Fruit fly (Drosophila melanogaster) whole organism: ENCODE results near the gene CG10581.

Experiments used
- CG8478 ChIP-seq: fragments of >200 bp; optimal IDR thresholded peaks from 2 replicates; lab custom pipeline; 2018; ENCODE audit warnings: inconsistent platforms
- Dll ChIP-seq: fragments of >200 bp; optimal IDR thresholded peaks from 2 replicates; lab custom pipeline; 2017
- EcR ChIP-seq, 2 experiments: fragments of >200 bp; optimal IDR thresholded peaks; 2 replicates each; lab custom pipeline; 2017; ENCODE audit warnings: missing biosample characterization in 2 of 2, missing genetic modification characterization in 2 of 2, missing genetic modification reagents in 2 of 2
- pan ChIP-seq: fragments of >200 bp; optimal IDR thresholded peaks from 2 replicates; lab custom pipeline; 2017
- psq ChIP-seq: fragments of >200 bp; optimal IDR thresholded peaks from 2 replicates; lab custom pipeline; 2017
- usp ChIP-seq: fragments of >200 bp; optimal IDR thresholded peaks from 2 replicates; lab custom pipeline; 2017; ENCODE audit warnings: missing biosample characterization, missing genetic modification characterization, mixed read lengths

CG10581 gene

DNA sequence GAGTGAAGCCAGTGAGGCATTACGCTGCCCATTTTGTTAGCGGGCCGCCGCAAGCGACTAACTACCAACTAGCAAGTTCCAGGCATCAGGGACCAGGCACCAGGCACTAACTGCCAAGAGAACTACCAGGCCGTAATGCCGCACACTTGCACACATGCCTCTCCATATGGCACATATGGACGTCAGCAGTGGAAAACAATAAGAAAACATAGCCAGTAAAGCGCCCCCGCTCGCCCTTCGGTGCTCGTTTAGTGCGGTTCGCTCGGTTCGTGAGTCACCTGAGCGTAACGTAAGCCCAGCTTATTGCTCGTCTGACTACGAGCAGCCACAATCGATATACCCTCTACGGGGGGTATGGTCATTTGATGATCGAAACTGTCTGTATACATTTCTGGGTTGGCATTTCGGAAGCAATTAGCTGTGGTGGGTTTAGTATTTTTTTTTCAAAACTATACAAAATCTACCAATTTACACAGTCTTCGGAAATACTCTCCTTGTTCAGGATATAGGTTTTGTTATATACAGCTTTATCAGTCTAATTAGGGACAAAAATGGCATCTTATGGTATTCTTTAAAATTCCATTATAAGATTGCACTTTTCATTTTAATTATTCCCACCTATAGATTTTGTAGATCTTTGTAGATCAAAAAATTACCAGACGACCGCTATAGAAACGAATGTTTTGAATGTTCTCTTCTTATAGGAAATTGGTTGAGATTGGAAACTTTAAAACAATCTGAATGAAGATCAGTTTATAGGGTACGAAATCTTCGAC lies 23.0 kb upstream of the CG10581 start:
- no peak for TF ChIP-seq Dll (lab: Kevin White, UChicago)
- no peak for TF ChIP-seq EcR (GFP tag; optimal IDR thresholded peaks at IDR 0.05; lab: Kevin White, UChicago)
- peak; percentile 82 for TF ChIP-seq pan

DNA sequence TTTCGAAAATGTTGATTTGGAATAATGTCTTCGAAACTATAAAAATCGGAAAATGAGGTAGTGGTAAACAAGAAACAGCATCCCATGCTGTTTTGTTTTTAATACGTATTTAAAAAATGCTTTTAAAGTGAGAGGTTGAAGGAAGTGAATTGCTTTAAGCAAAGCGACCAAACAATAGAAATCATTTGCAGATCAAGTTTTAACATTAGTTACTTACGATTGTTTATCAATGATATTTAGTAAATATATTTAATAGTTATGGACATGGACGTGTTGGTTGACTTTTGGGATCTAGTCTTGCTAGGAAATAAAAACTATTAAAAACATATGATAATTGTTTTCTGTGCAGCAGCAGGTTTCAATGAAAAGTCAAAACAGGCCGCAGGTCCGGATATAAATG lies 22.3 kb upstream of the CG10581 start:
- no peak for TF ChIP-seq pan
- no peak for TF ChIP-seq usp (GFP tag; lab: Kevin White, UChicago)
- no peak for TF ChIP-seq EcR (GFP tag; optimal IDR thresholded peaks at IDR 0.05; lab: Kevin White, UChicago)
- no peak for TF ChIP-seq CG8478 (lab: Kevin White, UChicago)
- TF ChIP-seq Dll (lab: Kevin White, UChicago), result no peak
- TF ChIP-seq psq (lab: Kevin White, UChicago), result no peak

DNA sequence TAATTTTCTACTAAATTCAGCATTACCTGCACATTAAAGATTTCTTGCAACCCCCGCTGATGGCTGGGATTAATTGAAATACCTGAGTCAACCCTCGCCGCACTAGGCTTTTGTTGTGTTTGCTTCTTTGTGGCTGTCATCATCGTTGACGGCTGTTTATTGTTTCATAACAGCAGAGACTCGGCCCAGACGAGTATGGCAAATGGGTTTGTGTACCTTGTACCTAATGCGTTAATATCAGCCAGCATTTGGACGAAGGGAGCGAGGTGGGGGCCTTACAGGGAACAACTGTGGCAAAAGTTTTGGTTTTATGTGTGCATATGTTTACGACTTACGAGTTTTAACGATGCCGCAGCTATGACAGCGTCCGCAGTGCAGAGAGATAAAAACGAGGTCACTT lies 21.8 kb upstream of the CG10581 start:
- TF ChIP-seq pan, result no peak
- no peak for TF ChIP-seq usp (GFP tag; lab: Kevin White, UChicago)
- no peak for TF ChIP-seq CG8478 (lab: Kevin White, UChicago)

DNA sequence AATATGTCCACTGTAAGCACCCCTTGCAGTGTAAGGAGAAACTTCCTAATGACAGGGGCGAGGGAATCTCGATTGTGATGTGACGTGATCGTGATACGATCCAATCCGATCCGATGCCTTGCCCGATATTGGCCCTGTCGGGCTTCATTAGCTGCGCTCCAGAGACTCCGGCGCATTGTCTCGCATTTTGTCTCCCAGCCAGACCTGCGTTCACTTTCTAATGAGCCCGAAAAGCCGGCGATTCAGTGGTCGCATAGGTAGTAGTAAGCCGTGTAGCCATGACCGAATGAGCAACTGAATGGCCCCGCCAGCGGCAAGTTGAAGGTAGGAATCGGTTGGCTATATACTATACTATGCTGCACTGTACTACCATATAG lies 20.9 kb upstream of the CG10581 start:
- no peak for TF ChIP-seq CG8478 (lab: Kevin White, UChicago)
- TF ChIP-seq psq (lab: Kevin White, UChicago), result no peak
- TF ChIP-seq pan, result no peak
- TF ChIP-seq EcR (GFP tag; optimal IDR thresholded peaks at IDR 0.05; lab: Kevin White, UChicago), result no peak
- no peak for TF ChIP-seq usp (GFP tag; lab: Kevin White, UChicago)

DNA sequence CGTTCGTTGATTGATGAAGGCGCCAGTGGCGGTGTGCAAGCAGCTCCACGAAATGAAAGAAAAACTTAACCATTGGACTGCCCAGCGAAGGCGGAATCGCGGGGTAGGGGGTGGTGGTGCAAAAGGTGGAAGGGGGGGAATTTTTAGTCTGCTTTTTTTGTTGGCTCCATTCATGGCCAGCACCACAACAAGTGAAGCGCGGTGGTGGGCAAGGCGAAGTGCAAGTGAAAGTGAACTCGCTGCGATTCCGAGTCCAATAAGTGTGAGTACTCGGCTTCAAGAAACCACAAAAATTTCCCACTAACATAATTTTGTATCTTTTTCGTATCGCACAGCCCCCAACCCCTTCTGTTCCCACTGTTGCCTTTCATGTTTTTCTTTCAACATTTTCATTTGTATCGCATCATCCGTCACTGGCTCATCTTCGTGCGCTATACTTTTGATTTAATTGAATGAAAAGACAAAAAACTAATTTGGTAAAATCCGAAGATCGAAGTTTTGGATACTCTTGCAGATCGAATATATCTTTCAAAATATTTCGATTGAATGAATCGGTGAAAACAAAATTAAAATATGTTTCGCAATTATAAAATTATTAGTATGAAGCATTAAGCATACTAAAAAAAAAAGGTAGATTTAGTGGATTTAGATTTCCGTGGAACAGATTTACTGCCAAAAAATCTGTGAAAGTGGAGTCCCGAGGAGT lies 20.3 kb upstream of the CG10581 start:
- no peak for TF ChIP-seq usp (GFP tag; lab: Kevin White, UChicago)
- no peak for TF ChIP-seq CG8478 (lab: Kevin White, UChicago)
- no peak for TF ChIP-seq EcR (GFP tag; optimal IDR thresholded peaks at IDR 0.05; lab: Kevin White, UChicago)
- TF ChIP-seq psq (lab: Kevin White, UChicago), result no peak
- TF ChIP-seq Dll (lab: Kevin White, UChicago), result no peak
- no peak for TF ChIP-seq pan

DNA sequence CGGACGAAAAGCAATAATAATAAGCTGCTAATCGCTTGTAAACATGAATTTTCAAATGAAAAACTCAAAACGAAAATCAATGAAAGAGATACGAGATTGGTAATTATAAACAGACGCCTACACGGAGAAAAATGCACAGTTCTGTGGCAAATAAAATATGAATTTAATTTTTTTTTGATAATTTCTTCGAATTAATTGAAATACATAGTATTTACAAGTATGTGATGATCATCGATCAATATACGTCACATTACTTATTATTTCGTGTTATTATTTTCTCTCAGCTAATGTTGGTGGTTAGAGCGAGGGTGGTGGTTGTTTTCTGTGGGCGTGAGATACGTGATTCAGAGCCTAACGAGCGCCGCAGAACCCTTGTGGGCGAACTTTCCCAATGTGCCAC lies 19.8 kb upstream of the CG10581 start:
- no peak for TF ChIP-seq CG8478 (lab: Kevin White, UChicago)
- TF ChIP-seq usp (GFP tag; lab: Kevin White, UChicago), result no peak
- TF ChIP-seq psq (lab: Kevin White, UChicago), result no peak
- TF ChIP-seq pan, result no peak
- no peak for TF ChIP-seq Dll (lab: Kevin White, UChicago)
- TF ChIP-seq EcR (GFP tag; optimal IDR thresholded peaks at IDR 0.05; lab: Kevin White, UChicago), result no peak

DNA sequence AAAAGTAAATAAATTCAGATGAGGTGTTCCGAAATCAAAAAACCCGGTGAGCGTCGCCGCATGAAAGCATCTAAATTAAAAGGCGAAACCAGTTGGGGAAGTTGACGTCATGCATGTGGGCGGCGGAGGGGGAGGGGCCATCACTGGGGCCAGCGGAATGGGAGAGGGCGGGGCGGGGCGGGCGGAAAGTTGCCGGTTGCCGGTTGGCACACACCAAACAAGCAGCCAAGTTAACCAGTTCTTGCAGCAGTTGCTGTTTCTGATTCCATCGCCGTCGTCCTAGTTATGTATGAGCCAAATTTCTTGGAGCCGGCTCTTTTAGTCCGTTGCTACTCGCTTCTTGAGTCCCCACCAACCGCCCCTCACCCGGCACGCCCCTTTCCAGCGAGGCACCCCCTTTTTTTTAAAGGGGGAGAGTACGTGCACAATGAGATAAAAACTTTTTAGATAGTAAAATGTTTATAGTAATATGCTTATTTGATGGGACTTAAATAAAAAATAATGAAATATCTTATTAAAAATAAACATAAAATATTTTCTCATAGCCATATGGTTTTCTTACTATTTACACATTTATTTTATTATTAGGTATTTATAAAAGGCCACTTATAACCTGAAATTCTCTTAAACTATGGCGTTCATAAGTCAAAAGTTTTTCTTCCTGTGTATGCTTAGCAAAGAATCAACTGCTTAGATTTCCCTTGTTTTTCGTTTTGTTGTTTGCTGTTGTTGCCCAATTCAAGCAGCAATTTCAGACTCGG lies 18.4 kb upstream of the CG10581 start:
- TF ChIP-seq psq (lab: Kevin White, UChicago), result no peak
- no peak for TF ChIP-seq pan
- TF ChIP-seq EcR (GFP tag; optimal IDR thresholded peaks at IDR 0.05; lab: Kevin White, UChicago), result no peak
- TF ChIP-seq Dll (lab: Kevin White, UChicago), result no peak
- no peak for TF ChIP-seq usp (GFP tag; lab: Kevin White, UChicago)
- no peak for TF ChIP-seq CG8478 (lab: Kevin White, UChicago)

DNA sequence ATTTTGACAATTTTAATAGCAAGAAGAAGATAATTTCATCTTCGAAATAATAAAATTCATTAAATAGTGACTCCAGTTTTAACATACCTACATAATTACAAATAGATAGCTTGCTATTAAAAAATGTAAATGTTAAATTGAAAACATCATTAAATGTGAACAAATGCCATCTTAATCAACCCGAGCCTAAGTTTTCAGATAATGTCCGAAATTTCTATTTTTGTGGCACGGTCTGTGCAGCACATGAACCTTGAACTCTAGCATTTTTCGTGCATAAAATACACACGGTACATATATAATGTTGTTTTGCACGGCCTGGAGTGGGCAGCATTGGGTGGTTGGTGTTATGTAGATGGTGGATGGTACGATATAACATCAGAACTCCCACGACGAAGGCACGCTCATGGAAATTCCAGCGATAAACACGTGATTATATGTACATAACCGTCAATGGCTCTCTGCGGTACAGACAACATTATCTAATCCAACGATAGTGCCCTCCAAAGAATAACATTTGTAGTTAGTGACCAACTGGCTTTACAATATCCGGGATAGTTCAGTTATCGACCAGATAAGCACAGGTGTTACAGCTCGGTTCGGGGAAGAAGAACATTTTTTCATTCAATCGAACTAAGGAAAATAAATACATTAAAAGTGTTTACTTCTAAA lies 16.2 kb upstream of the CG10581 start:
- TF ChIP-seq Dll (lab: Kevin White, UChicago) (no peak), psq (lab: Kevin White, UChicago) (no peak), pan (no peak), CG8478 (lab: Kevin White, UChicago) (no peak), usp (GFP tag; lab: Kevin White, UChicago) (no peak), EcR (GFP tag; optimal IDR thresholded peaks at IDR 0.05; lab: Kevin White, UChicago) (no peak)

DNA sequence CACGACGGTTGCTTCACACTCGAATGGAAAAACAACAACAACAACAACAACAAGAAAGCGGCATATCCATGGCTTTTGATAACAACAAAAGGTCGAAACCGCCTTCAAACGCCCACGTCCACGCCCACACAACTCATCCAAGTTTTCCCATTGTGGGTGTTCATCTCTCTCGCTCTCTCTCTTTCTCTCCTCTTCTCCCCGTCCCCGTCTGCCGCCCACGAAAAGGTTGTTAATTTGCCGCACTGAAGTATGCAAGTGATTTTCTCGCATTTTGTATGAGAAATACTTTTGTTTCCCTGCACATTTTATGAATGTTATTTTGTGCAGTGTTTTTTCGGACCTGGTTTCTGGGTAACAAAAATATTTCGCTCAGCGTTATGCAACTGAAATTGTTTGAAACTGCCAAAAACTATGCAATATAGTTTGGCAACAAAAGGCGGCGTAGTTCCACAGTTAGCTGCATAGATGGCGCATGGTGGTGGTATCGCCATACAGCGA lies 15.5 kb upstream of the CG10581 start:
- no peak for TF ChIP-seq Dll (lab: Kevin White, UChicago)
- no peak for TF ChIP-seq EcR (GFP tag; optimal IDR thresholded peaks at IDR 0.05; lab: Kevin White, UChicago)
- no peak for TF ChIP-seq CG8478 (lab: Kevin White, UChicago)
- no peak for TF ChIP-seq usp (GFP tag; lab: Kevin White, UChicago)
- no peak for TF ChIP-seq pan
- no peak for TF ChIP-seq psq (lab: Kevin White, UChicago)

DNA sequence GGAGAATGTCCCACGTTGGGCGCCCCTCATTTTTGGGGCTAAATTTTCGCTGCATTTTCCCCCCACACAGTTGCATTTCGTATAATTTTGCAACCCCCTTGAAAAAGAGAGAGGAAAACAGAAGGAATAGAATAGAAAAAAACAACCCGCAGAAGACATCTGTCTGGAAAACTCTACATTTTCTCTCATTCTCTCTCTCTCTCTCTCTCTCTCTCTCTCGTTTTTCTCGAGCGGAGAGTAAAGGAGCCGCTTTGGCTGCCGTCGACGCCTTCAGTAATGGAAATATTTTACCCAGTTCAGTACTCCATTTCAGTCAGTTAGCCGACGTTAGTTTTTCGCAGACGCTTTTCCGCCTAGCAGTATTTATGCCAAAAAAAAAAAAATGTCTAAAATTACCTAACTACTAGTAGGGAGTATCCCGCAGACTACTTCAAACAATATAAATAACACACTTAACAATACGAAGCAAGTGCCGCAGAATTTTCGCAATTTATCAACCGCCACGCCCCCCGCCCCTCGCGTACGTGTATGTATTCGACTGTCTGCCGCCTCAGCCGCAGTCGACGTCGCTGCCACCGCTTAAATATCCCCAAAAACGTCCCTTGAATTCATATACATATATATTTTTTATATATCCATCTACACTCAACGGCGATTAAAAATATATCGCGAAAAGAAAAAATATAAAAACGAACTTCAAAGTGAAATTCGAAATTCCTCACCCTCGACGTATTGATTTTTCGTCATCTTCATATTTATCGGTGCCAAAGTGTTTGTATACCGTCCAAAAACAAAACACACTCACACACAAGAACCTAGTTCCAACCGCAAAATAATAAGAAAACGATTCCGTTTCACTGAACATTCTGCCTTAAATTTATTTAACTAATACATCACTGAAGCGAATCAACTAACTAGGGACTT lies 14.0 kb upstream of the CG10581 start:
- TF ChIP-seq Dll (lab: Kevin White, UChicago) (no peak), pan (no peak), CG8478 (lab: Kevin White, UChicago) (no peak), usp (GFP tag; lab: Kevin White, UChicago) (no peak), psq (lab: Kevin White, UChicago) (no peak), EcR (GFP tag; optimal IDR thresholded peaks at IDR 0.05; lab: Kevin White, UChicago) (no peak)
